Worm (Caenorhabditis elegans) whole organism, L4 larva: ENCODE measurements around the gene cku-80.

Source experiments
- Y105C5A.15 ChIP-seq: fragments of 200-800 bp; sonication (Bioruptor generic); IDR thresholded peaks from 2 replicates; pipeline ENCODE4 v1.3.6; 2022; ENCODE audit warnings: missing genetic modification characterization, missing compliant biosample characterization
- arid-1 ChIP-seq: fragments of 200-800 bp; sonication (Bioruptor generic); conservative IDR thresholded peaks from 2 replicates; pipeline ENCODE4 v1.3.6; 2022; ENCODE audit warnings: missing genetic modification reagents, missing genetic modification characterization, missing compliant biosample characterization
- ces-1 ChIP-seq: fragments of 150-350 bp; sonication (generic microtip); optimal IDR thresholded peaks from 4 replicates; lab custom pipeline; 2014; ENCODE audit warnings: missing biosample characterization, missing genetic modification reagents, missing genetic modification characterization
- lin-15B ChIP-seq: fragments of 150-350 bp; sonication (generic microtip); optimal IDR thresholded peaks from 3 replicates; lab custom pipeline; 2014; ENCODE audit warnings: missing biosample characterization, missing genetic modification characterization
- nhr-77 ChIP-seq: fragments of 150-350 bp; optimal IDR thresholded peaks from 2 replicates; lab custom pipeline; 2014; ENCODE audit warnings: missing biosample characterization, missing genetic modification characterization
- rbr-2 ChIP-seq: sonication (generic microtip); optimal IDR thresholded peaks from 2 replicates; lab custom pipeline; 2016; ENCODE audit warnings: missing genotype, missing genetic modification characterization, missing compliant biosample characterization

DNA sequence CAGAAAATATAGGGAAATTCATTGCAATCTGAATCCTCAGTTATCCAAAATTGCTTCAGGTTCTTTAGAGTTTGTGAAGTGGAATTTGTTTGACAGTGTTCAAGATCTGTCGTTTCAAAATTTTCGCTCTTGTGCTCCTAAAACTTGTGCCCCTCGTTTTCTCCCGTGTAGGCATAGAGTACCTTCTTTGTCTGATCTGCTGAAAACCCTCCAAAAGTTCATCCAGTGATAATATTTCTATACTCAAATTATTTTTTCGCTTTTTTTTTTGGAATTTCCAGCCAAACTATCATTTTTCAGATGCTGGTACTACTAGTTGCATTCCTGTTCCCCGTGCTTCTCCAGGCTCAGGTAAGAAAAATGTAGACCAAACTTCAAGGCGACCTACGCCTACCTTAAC, 25.2 kb upstream of the cku-80 start, which contains the start of gene R07E5.4:
- TF ChIP-seq lin-15B (tag; lab: Kevin White, UChicago) (no peak), Y105C5A.15 (GFP tag; lab: Robert Waterston, UW) (no peak), arid-1 (GFP tag; lab: Robert Waterston, UW) (no peak), nhr-77 (tag; lab: Kevin White, UChicago) (no peak), rbr-2 (tag; lab: Kevin White, UChicago) (no peak), ces-1 (GFP tag; lab: Kevin White, UChicago) (no peak)
